Fruit fly (Drosophila melanogaster): ENCODE results near the gene Ets65A.
"Not testable (repeated sequence)": the region's sequence is repeated elsewhere in the genome, so short reads cannot be mapped to it uniquely, and the experiment has no call there.

Gene Ets65A

DNA sequence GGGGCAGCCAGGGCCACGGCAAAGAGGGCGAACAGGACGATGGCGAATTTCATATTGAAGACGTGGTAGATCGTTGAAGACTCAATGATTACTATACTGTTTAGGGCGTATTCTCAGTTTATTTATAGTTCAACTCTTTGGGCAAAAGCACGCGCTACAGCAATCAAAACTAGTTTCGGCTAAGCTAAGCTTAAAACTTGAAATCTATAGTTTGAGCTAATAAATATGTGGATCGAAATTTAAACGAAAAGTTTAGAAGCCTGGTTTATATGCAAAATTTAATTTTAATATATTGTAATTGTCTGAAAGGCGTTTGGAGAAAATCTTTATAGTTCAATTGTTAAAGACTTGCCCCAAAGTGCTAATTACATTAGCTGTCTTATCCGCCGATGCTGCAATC is 50.5 kb downstream of the Ets65A start, which contains the start of gene Cpr65Ax1:
Gene Cpr65Ax1, minus strand, starts transcription at position 101 of the 400 bp plus-strand sequence.
- TF ChIP-seq pad (GFP tag; optimal IDR thresholded peaks at IDR 0.05); CG7101 (tag; optimal IDR thresholded peaks at IDR 0.05); cnc (optimal IDR thresholded peaks at IDR 0.05): not testable (repeated sequence)

DNA sequence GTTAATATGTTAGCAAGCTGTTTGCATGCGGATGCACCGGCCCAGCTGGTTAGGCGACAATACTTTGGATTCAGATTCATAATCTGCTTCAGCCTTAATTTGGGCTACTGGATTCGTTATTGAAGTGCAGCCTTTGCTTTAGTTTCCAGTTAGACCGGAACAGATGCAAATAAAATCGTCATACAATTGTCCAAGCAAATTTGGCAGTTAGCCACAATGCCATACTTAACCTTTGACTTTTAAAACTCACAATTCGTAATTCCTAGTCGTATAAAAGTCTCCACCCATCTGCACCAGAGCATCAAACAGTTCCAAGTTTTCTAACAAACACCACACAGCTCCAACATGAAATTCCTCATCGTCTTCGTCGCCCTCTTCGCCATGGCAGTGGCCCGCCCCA is 51.8 kb downstream of the Ets65A start, which contains the start of gene Lcp65Ab1:
Gene Lcp65Ab1, plus strand, starts transcription at position 301 of the 400 bp plus-strand sequence.
- not testable (repeated sequence) for TF ChIP-seq CG11617, ovo, Crg-1 (GFP tag; optimal IDR thresholded peaks at IDR 0.05)

DNA sequence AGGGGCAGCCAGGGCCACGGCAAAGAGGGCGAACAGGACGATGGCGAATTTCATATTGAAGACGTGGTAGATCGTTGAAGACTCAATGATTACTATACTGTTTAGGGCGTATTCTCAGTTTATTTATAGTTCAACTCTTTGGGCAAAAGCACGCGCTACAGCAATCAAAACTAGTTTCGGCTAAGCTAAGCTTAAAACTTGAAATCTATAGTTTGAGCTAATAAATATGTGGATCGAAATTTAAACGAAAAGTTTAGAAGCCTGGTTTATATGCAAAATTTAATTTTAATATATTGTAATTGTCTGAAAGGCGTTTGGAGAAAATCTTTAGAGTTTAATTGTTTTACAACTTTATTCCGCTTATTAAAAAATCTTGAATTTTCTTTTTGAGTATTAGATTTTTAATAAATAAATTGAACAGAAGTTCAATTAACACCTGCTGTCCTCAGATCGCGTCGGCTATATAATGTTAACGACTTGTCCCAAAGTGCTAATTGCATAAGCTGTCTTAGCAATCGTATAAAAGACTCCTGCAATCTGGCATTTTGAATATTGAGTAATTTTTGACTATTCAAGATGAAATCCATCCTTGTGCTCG is 53.4 kb downstream of the Ets65A start, which contains the start of the genes Cpr65Ax2 and Lcp65Aa:
Gene Cpr65Ax2, minus strand, starts transcription at position 101 of the 598 bp plus-strand sequence.
Gene Lcp65Aa, plus strand, starts transcription at position 548 of the 598 bp plus-strand sequence.
- not testable (repeated sequence) for TF ChIP-seq Hr96, CG11617, CG7045 (GFP tag; optimal IDR thresholded peaks at IDR 0.05)

DNA sequence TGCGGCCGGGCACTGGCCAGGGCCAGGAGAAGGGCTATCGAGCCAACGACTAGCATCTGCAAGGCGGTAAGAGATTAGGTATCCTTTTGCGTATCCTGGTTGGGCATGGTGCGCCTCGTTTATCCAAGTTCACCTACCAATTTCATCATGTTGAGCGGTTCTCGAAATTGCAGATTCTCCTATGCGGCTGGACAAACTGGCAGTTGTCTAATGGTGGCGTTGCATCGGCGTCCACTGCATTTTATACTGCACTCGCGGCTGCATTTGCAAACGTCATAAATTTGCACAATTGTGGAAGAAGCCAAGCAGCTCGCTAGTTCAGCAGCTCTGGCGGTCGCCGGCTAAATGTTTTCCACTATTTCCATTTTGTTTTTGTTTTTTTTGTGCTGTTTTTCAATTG is 55.1 kb downstream of the Ets65A start, which contains the start of gene Acp65Aa:
Gene Acp65Aa, minus strand, starts transcription at position 215 of the 400 bp plus-strand sequence.
- no peak for TF ChIP-seq CG11617 (GFP tag; optimal IDR thresholded peaks at IDR 0.05)
- TF ChIP-seq Crg-1 (GFP tag; optimal IDR thresholded peaks at IDR 0.05), result no peak
- TF ChIP-seq bab1 (GFP tag; optimal IDR thresholded peaks at IDR 0.05), result no peak
- no peak for TF ChIP-seq cic (GFP tag; optimal IDR thresholded peaks at IDR 0.05)
- no peak for TF ChIP-seq CG1620 (GFP tag; optimal IDR thresholded peaks at IDR 0.05)

DNA sequence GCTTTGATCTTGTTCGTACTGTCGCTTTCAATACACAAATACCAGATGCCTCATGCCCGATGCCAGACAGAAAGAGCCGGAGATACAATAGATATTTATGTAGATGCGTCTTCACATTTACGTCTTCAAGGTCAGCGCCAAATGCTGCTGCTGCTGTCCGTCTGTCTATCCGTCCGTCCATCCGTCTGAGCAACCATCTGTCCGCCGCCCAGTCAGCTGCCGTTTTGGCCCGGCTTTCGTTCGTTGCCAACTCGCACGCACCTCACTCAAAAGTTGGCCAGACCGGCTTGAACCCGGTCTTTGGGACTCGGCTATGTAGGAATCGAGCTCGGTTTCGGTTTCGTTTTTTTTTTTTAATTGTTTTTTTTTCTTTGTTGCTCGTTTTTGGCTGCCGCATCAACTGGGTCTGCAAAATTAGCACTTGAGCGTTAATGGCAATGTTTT is 57.6 kb downstream of the Ets65A start:
- TF ChIP-seq tj (GFP tag; optimal IDR thresholded peaks at IDR 0.05), result no peak

DNA sequence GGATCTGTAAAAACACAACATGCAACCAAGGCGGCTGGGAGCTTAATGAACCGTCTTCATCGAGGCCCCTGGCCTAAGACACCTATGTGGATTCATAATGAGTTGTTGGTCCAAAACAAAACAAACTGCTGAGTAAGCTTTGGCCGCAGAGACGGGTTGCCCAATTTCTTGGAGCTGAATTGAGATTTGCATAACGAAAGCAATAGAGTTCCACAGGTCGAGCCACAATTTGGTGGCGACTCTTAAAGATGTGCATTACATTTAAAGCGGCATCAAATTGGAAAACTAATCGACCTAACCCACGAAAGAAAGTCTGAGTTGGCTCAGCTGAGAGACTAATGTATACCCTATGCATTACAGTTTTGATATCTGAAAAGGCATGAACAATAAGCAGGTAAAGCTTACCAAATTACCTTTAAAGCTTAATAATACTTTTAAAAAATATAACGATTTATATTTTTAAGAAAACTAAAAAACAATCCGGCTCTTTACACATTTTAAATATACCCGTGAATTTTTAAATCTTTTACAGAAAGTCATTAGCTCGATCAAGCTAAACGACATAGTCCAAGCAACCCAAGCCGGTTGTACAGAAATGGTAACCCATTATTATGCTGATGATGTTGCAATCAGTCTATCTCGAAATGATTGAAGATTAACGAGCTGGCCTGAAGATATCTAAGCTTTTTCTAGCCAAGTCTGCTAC is 60.1 kb downstream of the Ets65A start, which contains the start of gene CG13297:
Gene CG13297, minus strand, starts transcription at position 51 of the 706 bp plus-strand sequence.
- TF ChIP-seq CG1620 (GFP tag; optimal IDR thresholded peaks at IDR 0.05), result no peak
- TF ChIP-seq Mnt (GFP tag; optimal IDR thresholded peaks at IDR 0.05), result no peak
- no peak for TF ChIP-seq Crg-1 (GFP tag; optimal IDR thresholded peaks at IDR 0.05)
- TF ChIP-seq CG5204 (GFP tag; optimal IDR thresholded peaks at IDR 0.05), result no peak
- TF ChIP-seq ovo (GFP tag; optimal IDR thresholded peaks at IDR 0.05), result no peak
- no peak for TF ChIP-seq toe (GFP tag; optimal IDR thresholded peaks at IDR 0.05)
- no peak for TF ChIP-seq CG14711 (tag; optimal IDR thresholded peaks at IDR 0.05)
- TF ChIP-seq cnc (optimal IDR thresholded peaks at IDR 0.05), result no peak
- no peak for TF ChIP-seq CG11617 (GFP tag; optimal IDR thresholded peaks at IDR 0.05)
- no peak for TF ChIP-seq CG7045 (GFP tag; optimal IDR thresholded peaks at IDR 0.05)
- no peak for TF ChIP-seq CG12768 (GFP tag; optimal IDR thresholded peaks at IDR 0.05)
- no peak for TF ChIP-seq CG33017 (tag; optimal IDR thresholded peaks at IDR 0.05)
- no peak for TF ChIP-seq Hr96 (GFP tag; optimal IDR thresholded peaks at IDR 0.05)
- TF ChIP-seq cic (GFP tag; optimal IDR thresholded peaks at IDR 0.05), result no peak
- TF ChIP-seq kay (GFP tag; ENCODE audit: borderline replicate concordance), result no peak

DNA sequence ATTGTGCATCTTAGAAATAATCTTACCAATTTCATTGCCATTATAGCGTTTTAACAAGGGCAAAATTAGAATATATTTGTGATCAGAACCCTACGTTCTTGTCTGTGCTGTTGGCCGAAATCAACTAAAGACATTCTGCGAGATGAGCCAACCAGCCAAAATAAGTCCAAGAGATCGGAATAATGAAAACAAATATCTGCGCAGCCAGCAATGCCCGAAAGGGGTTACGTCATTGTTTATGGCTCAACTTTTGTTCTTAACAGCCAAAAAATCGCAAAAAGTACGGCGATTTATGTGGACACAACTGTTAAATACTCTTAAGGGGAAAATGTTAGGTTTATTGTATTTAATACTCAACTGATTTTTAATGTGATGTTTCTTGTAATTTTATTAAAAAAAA is 61.1 kb downstream of the Ets65A start, which contains the start of gene Cpr65Ay:
Gene Cpr65Ay, minus strand, starts transcription at position 101 of the 400 bp plus-strand sequence.
- TF ChIP-seq cnc (optimal IDR thresholded peaks at IDR 0.05) (no peak), Clk (GFP tag; optimal IDR thresholded peaks at IDR 0.05) (no peak), CG7101 (tag; optimal IDR thresholded peaks at IDR 0.05) (no peak), CG7045 (GFP tag; optimal IDR thresholded peaks at IDR 0.05) (no peak), ovo (GFP tag; optimal IDR thresholded peaks at IDR 0.05) (no peak), Hr96 (GFP tag; optimal IDR thresholded peaks at IDR 0.05) (no peak), Crg-1 (GFP tag; optimal IDR thresholded peaks at IDR 0.05) (no peak)

DNA sequence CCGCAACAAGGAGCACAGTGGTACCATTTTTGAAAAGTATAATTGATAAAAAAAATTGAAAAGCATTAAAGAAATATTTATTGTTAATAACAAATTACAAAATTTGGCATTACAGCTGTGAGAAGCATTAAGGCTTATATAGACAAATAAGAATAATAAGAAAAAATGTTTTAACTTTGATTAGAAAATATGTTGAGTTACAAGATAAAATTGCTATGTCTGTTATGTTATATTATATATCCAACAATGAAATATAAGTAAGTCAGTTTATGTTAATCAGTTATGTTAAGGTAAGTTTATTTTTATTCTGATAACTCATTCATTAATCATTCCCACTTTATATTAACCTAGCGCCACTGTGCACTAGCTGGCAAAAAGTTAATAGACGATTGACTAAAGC is 62.4 kb downstream of the Ets65A start:
- TF ChIP-seq CG11617 (GFP tag; optimal IDR thresholded peaks at IDR 0.05), result no peak
- no peak for TF ChIP-seq CG7045 (GFP tag; optimal IDR thresholded peaks at IDR 0.05)
- TF ChIP-seq bab1 (GFP tag; optimal IDR thresholded peaks at IDR 0.05), result no peak
- TF ChIP-seq CG14711 (tag; optimal IDR thresholded peaks at IDR 0.05), result no peak
- TF ChIP-seq toe (GFP tag; optimal IDR thresholded peaks at IDR 0.05), result no peak
- TF ChIP-seq Crg-1 (GFP tag; optimal IDR thresholded peaks at IDR 0.05), result no peak
- TF ChIP-seq Mnt (GFP tag; optimal IDR thresholded peaks at IDR 0.05), result no peak
- no peak for TF ChIP-seq ovo (GFP tag; optimal IDR thresholded peaks at IDR 0.05)
- TF ChIP-seq CG7101 (tag; optimal IDR thresholded peaks at IDR 0.05), result no peak
- no peak for TF ChIP-seq tj (GFP tag; optimal IDR thresholded peaks at IDR 0.05)
- no peak for TF ChIP-seq cic (GFP tag; optimal IDR thresholded peaks at IDR 0.05)
- TF ChIP-seq cnc (optimal IDR thresholded peaks at IDR 0.05), result no peak
- TF ChIP-seq CG5204 (GFP tag; optimal IDR thresholded peaks at IDR 0.05), result no peak
- no peak for TF ChIP-seq CG33017 (tag; optimal IDR thresholded peaks at IDR 0.05)
- TF ChIP-seq CG12768 (GFP tag; optimal IDR thresholded peaks at IDR 0.05), result no peak
- no peak for TF ChIP-seq pad (GFP tag; optimal IDR thresholded peaks at IDR 0.05)
- TF ChIP-seq Hr96 (GFP tag; optimal IDR thresholded peaks at IDR 0.05), result no peak
- TF ChIP-seq Clk (GFP tag; optimal IDR thresholded peaks at IDR 0.05), result no peak
- no peak for TF ChIP-seq kay (GFP tag; ENCODE audit: borderline replicate concordance)

Measured in whole organism, adult.